Fruit fly (Drosophila melanogaster): Measurements from ENCODE around the gene CG45122.

- no peak for TF ChIP-seq psq (optimal IDR thresholded peaks at IDR 0.05)
- TF ChIP-seq h (optimal IDR thresholded peaks at IDR 0.05): no peak
Observed at dm6 chr3R:13065180-13065757, 21.3 kb downstream of the CG45122 start.

Measured in Kc167 (cell line).